Worm (Caenorhabditis elegans): ENCODE data around the gene best-4.

best-4 gene

DNA sequence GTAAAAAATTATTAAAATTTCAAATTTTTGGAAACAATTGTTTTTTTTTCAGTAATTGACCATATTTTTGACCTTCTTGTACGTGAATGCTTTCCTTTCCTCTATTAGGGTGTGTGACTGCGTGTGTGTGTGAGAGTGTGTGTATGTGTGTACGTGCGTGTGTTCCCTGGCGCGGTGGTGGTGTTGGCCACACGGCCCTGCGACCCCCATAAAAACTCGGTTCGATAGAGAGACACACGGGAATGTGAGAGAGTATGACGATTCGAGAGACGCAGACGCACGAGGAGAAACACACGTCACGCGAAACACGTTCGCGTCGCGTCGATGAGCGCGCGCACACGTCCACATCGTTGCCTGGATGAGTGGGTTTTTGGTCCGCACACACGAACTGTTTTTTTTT is 7.1 kb upstream of the best-4 start:
- TF ChIP-seq F13C5.2 (tag; optimal IDR thresholded peaks at IDR 0.05) (peak; percentile 56), hmg-4 (GFP tag; optimal IDR thresholded peaks at IDR 0.05) (peak; percentile 83), ets-7 (tag; optimal IDR thresholded peaks at IDR 0.05) (no peak), tbx-11 (GFP tag; IDR thresholded peaks at IDR 0.05) (peak; percentile 20; the same call in 1 of the 2 replicates), sea-1 (GFP tag; conservative IDR thresholded peaks at IDR 0.05) (peak; percentile 49; the same call in 1 of the 2 replicates), pes-1 (GFP tag; IDR thresholded peaks at IDR 0.05) (no peak)

DNA sequence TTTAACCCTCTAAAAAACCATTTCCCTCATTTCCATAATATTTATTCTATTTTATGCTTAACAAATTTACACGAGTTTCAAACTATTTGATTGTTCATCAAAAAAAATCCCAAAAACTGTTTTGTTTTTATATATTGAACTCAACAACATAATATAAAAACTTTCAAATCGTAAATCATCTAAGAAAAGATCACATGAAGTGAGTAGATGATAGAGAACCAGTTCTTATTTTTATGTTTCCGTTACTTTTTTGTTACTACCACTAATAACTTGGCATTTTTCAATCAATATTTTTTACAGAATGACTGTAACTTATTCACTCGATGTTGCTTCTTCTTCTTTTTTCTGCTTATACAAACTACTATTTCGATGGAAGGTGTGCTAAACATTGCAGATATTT is 1.0 kb upstream of the best-4 start, which contains the start of gene best-3:
Gene best-3 (plus strand): TSS at position 301 of the 400 bp plus-strand sequence.
- no peak for TF ChIP-seq hmbx-1 (tag; optimal IDR thresholded peaks at IDR 0.05)
- no peak for TF ChIP-seq scrt-1 (GFP tag; IDR thresholded peaks at IDR 0.05)
- TF ChIP-seq F13C5.2 (tag; optimal IDR thresholded peaks at IDR 0.05) = no peak
- no peak for TF ChIP-seq ceh-13 (GFP tag; optimal IDR thresholded peaks at IDR 0.05)
- no peak for TF ChIP-seq hmg-4 (GFP tag; optimal IDR thresholded peaks at IDR 0.05)
- no peak for TF ChIP-seq pes-1 (GFP tag; IDR thresholded peaks at IDR 0.05)

DNA sequence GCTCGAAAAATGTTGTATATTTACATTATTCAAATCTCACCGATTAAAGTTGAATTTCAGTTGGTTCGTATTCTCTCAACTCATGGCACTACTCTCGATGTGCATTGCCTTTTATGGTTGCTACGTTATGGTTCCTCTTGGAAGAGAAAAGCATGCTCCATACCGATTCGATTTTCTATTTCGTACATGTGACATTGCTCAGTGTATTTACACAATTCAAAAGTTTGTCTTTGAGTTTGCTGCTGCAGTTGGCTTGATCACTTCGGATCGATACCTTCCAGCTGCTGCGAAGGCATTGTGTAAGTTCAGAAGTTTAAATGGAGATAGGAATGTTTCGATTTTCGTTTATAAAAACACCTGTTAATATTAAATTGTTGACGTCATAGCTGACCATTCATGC is 3.5 kb downstream of the best-4 start:
- TF ChIP-seq B0310.2 (tag; optimal IDR thresholded peaks at IDR 0.05) (no peak), ceh-13 (GFP tag; optimal IDR thresholded peaks at IDR 0.05) (no peak), flt-1 (GFP tag; IDR thresholded peaks at IDR 0.05) (no peak), sea-1 (GFP tag; conservative IDR thresholded peaks at IDR 0.05) (no peak), tbx-37 (GFP tag; conservative IDR thresholded peaks at IDR 0.05) (no peak), ets-7 (tag; optimal IDR thresholded peaks at IDR 0.05) (no peak), pes-1 (GFP tag; IDR thresholded peaks at IDR 0.05) (no peak), hmg-4 (GFP tag; optimal IDR thresholded peaks at IDR 0.05) (no peak), scrt-1 (GFP tag; IDR thresholded peaks at IDR 0.05) (no peak), hnd-1 (tag; optimal IDR thresholded peaks at IDR 0.05) (no peak), ama-1 (optimal IDR thresholded peaks at IDR 0.05) (no peak)

DNA sequence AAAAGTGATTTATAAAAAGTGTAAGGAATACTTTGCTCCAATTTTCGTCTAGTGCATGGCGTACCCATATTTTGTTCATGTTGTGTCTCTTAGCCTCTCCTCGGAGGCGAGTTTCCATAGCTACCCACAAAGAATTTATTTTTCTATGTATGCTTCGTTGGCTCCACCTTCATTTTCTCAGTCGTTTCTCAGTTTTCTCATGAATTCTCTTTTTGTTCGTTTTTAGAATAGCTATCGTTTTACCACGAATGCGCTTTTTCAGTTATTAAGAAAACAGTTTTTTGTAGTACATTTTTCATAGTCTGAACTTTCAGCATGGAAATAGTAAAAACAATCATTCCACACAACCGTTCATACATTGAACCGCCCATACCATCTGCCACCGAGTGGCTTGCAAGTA is 5.3 kb downstream of the best-4 start, which contains the start of gene osta-1:
Gene osta-1 (plus strand): TSS at position 309 of the 400 bp plus-strand sequence.
- no peak for TF ChIP-seq scrt-1 (GFP tag; IDR thresholded peaks at IDR 0.05)
- TF ChIP-seq ceh-13 (GFP tag; optimal IDR thresholded peaks at IDR 0.05) = no peak
- no peak for TF ChIP-seq tbx-11 (GFP tag; IDR thresholded peaks at IDR 0.05)
- no peak for TF ChIP-seq pes-1 (GFP tag; IDR thresholded peaks at IDR 0.05)
- TF ChIP-seq hmg-4 (GFP tag; optimal IDR thresholded peaks at IDR 0.05) = no peak
- TF ChIP-seq B0310.2 (tag; optimal IDR thresholded peaks at IDR 0.05) = no peak
- no peak for TF ChIP-seq aly-1 (tag; optimal IDR thresholded peaks at IDR 0.05)
- TF ChIP-seq tra-4 (tag; optimal IDR thresholded peaks at IDR 0.05) = no peak
- no peak for TF ChIP-seq tbx-37 (GFP tag; conservative IDR thresholded peaks at IDR 0.05)

DNA sequence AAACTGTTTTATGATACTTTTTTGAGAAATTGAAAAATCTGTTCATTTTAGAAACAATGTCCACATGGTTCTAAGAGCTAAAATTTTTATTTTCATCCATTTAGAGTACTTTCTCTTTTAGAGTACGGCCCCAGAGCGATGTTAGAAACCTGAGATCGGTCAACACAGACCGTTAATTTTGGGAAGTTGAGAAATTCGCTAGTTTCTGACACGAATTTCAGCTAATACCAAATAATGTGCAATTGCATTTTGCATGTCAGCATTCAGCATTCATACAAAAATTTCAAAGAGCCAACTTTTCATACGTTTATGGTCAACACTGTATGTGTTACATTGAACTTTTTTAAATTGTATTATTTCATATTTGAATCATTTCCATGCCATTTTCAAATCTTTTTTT is 6.9 kb downstream of the best-4 start:
- no peak for TF ChIP-seq pes-1 (GFP tag; IDR thresholded peaks at IDR 0.05)
- no peak for TF ChIP-seq tra-4 (tag; optimal IDR thresholded peaks at IDR 0.05)
- no peak for TF ChIP-seq F13C5.2 (tag; optimal IDR thresholded peaks at IDR 0.05)
- TF ChIP-seq B0310.2 (tag; optimal IDR thresholded peaks at IDR 0.05) = no peak
- TF ChIP-seq scrt-1 (GFP tag; IDR thresholded peaks at IDR 0.05) = no peak
- TF ChIP-seq ets-7 (tag; optimal IDR thresholded peaks at IDR 0.05) = no peak
- TF ChIP-seq sea-1 (GFP tag; conservative IDR thresholded peaks at IDR 0.05) = no peak
- no peak for TF ChIP-seq hmbx-1 (tag; optimal IDR thresholded peaks at IDR 0.05)
- no peak for TF ChIP-seq flt-1 (GFP tag; IDR thresholded peaks at IDR 0.05)
- no peak for TF ChIP-seq hmg-4 (GFP tag; optimal IDR thresholded peaks at IDR 0.05)

DNA sequence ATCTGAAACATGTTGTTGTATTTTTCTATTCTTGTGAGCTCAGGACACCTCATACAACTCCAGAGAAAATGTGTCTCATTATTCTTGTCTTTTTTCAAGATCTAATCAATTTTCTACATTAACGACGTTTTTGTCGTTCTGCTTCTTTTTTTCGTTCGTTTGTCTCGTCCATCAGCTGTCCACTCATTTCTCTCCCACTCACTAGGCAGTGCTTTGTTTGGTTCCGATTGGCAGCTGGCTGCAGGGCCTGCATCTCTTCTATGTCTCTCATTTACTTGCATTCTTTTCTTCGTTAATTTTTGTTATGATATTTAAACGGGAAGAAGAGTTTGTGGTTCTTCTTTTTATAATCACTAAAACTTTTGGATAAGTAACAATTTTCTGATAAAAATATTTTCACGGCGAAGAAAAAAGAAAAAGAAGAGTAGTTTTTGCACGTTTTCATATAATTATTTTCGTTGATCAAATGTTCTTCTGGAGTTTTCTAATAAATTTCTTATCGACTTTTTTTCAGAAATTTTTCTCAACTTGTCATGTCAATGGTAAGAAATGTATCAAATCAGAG is 10.3 kb downstream of the best-4 start, which contains the start of gene 2L52.1:
Gene 2L52.1 (plus strand): TSS at position 515 of the 565 bp plus-strand sequence.
- TF ChIP-seq F13C5.2 (tag; optimal IDR thresholded peaks at IDR 0.05) = no peak

DNA sequence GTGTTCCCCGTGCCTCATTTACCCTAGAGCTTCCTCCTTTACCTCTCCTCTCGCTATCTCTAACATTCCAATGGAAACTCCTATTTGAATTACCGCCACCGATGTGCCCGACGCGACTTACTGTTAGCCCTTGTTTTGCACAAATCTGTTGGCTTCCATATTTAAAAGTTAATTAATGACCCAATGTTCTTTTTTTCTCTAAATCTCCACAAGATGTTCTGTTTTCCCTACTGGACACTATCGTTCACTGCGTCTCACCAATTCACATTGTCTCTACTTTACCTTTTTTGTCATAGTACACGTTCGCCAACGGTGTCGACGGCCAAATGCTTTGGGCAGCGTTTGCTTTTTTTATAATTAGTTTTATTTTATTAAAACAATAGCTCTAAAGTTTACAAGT is 11.1 kb downstream of the best-4 start:
- TF ChIP-seq tbx-37 (GFP tag; conservative IDR thresholded peaks at IDR 0.05) (no peak), ceh-13 (GFP tag; optimal IDR thresholded peaks at IDR 0.05) (peak; percentile 19), hmbx-1 (tag; optimal IDR thresholded peaks at IDR 0.05) (no peak), F13C5.2 (tag; optimal IDR thresholded peaks at IDR 0.05) (no peak)

Data from whole organism, early embryonic.